Fruit fly (Drosophila melanogaster): ENCODE data around the gene mAChR-C.

DNA sequence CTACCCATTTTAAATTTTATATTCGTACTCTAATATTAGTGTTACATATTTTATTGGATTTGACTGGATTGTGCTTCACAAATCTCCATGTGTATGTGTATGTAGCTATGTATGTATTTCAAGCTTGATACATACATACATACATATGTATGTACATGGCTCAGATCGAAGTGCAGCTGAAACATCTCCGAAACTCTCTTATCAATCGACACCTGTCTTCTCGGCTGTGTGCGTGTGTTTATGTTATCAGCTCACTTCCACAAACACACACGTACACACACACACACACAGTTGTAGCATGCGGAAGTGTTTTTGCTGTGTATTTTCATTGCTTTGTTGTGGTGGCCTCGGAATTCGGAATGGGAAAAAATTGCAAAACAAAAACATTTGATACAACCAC is 26.8 kb upstream of the mAChR-C start:
- peak; percentile 69 for TF ChIP-seq psq (optimal IDR thresholded peaks at IDR 0.05)
- TF ChIP-seq Sin3A (optimal IDR thresholded peaks at IDR 0.05) = no peak
- TF ChIP-seq Myc (optimal IDR thresholded peaks at IDR 0.05) = no peak
- no peak for TF ChIP-seq insv (optimal IDR thresholded peaks at IDR 0.05)
- TF ChIP-seq h (optimal IDR thresholded peaks at IDR 0.05) = no peak
- TF ChIP-seq ttk (optimal IDR thresholded peaks at IDR 0.05) = no peak
